Worm (Caenorhabditis elegans): ENCODE measurements around the gene sri-77.

DNA sequence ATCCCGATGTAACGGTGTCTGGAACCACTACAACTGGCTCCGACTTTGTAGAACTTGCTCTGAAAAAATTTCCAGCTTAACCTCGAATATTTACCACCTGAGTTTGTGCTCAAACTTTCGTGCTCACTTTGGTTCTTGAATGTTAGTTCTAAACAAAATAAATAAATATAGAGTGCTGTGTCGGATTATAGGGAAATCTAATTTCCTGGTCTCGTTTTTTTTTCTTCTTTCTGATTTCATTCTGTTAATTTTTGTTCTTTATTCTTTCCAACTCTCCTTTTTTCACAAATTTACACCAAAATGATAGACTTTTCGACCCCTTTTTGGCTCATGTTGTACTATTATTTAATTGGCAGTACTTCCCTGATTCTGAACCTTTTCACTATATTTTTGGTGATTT lies 24.1 kb upstream of the sri-77 start, which contains the start of gene sri-37:
- TF ChIP-seq gmeb-1 (tag; optimal IDR thresholded peaks at IDR 0.05) (no peak), ceh-16 (tag; optimal IDR thresholded peaks at IDR 0.05) (no peak), elt-3 (tag; optimal IDR thresholded peaks at IDR 0.05) (no peak), ama-1 (optimal IDR thresholded peaks at IDR 0.05) (no peak), nhr-10 (tag; optimal IDR thresholded peaks at IDR 0.05) (no peak), lin-13 (GFP tag; optimal IDR thresholded peaks at IDR 0.05) (no peak), nhr-6 (tag; optimal IDR thresholded peaks at IDR 0.05) (no peak), unc-39 (tag; optimal IDR thresholded peaks at IDR 0.05) (no peak)
